Fruit fly (Drosophila melanogaster): Measurements from ENCODE around the gene Pgant6.

DNA sequence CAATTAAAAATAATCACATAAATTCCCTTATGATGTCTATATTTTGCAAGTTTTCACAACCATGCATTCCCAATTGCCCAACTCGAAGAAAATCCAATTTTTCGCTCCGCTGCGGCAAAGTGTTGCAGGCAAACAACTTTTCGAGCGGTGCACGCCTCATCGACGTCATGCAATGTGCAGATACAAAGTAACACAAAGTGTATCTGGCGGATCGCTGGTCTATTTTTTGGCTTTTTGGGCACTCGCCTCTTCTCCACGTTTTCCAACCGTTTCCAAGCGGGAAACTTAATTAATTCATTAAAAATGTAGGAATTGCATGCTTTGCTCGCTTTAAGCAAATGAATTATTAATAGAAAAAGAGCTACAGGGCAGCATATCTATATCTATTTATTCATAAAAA, 36.7 kb downstream of the Pgant6 start:
- TF ChIP-seq psq (optimal IDR thresholded peaks at IDR 0.05), result no peak
- TF ChIP-seq pan (optimal IDR thresholded peaks at IDR 0.05), result no peak
- no peak for TF ChIP-seq EcR (GFP tag; optimal IDR thresholded peaks at IDR 0.05)

All from whole organism.